Fruit fly (Drosophila melanogaster) whole organism, pupa: ENCODE results near the gene Sry-alpha.

Experiments used
- CG10348 ChIP-seq: fragments of 200-800 bp; sonication (Bioruptor generic); IDR thresholded peaks from 2 replicates; pipeline ENCODE4 v1.3.6; 2022; ENCODE audit warnings: missing biosample characterization, missing genetic modification characterization
- CG12605 ChIP-seq: fragments of 200-800 bp; sonication (Bioruptor generic); IDR thresholded peaks from 2 replicates; pipeline ENCODE4 v1.3.6; 2022; ENCODE audit warnings: missing biosample characterization, missing genetic modification characterization
- CG13204 ChIP-seq: fragments of 200-800 bp; sonication (Bioruptor generic); optimal IDR thresholded peaks from 2 replicates; lab custom pipeline; 2018; ENCODE audit warnings: missing biosample characterization, mild to moderate bottlenecking, missing genetic modification characterization, moderate library complexity
- CG14655 ChIP-seq: fragments of 200-800 bp; sonication (Bioruptor generic); optimal IDR thresholded peaks from 3 replicates; lab custom pipeline; 2017; ENCODE audit warnings: mild to moderate bottlenecking, missing biosample characterization, missing genetic modification reagents, missing genetic modification characterization
- CG15710 ChIP-seq: fragments of 200-800 bp; sonication (Bioruptor generic); optimal IDR thresholded peaks from 2 replicates; lab custom pipeline; 2018; ENCODE audit warnings: missing biosample characterization, mild to moderate bottlenecking, missing genetic modification characterization, moderate library complexity
- CG17806 ChIP-seq: fragments of 200-800 bp; sonication (Bioruptor generic); optimal IDR thresholded peaks from 2 replicates; lab custom pipeline; 2018; ENCODE audit warnings: missing biosample characterization, mild to moderate bottlenecking, missing genetic modification characterization, moderate library complexity
- CG32121 ChIP-seq: fragments of 200-800 bp; sonication (Bioruptor generic); IDR thresholded peaks from 2 replicates; pipeline ENCODE4 v1.3.6; 2022; ENCODE audit warnings: missing biosample characterization, missing genetic modification characterization
- CG34367 ChIP-seq: fragments of 200-800 bp; sonication (Bioruptor generic); optimal IDR thresholded peaks from 2 replicates; lab custom pipeline; 2018; ENCODE audit warnings: missing biosample characterization, mild to moderate bottlenecking, missing genetic modification characterization
- CG4496 ChIP-seq: fragments of 200-800 bp; sonication (Bioruptor generic); IDR thresholded peaks from 3 replicates; pipeline ENCODE4 v1.3.6; 2022; ENCODE audit warnings: missing biosample characterization, missing genetic modification characterization
- CG8159 ChIP-seq: fragments of 200-800 bp; sonication (Bioruptor generic); optimal IDR thresholded peaks from 3 replicates; lab custom pipeline; 2018; ENCODE audit warnings: missing biosample characterization, mild to moderate bottlenecking, missing genetic modification characterization, moderate library complexity
- CG8301 ChIP-seq: fragments of 200-800 bp; sonication (Bioruptor generic); optimal IDR thresholded peaks from 2 replicates; lab custom pipeline; 2018; ENCODE audit warnings: missing biosample characterization, mild to moderate bottlenecking, missing genetic modification characterization
- CG9948 ChIP-seq: fragments of 200-800 bp; sonication (Bioruptor generic); optimal IDR thresholded peaks from 2 replicates; lab custom pipeline; 2018; ENCODE audit warnings: missing biosample characterization, mild to moderate bottlenecking, missing genetic modification characterization, moderate library complexity
- D1 ChIP-seq: fragments of 200-800 bp; sonication (Bioruptor generic); optimal IDR thresholded peaks from 2 replicates; lab custom pipeline; 2018; ENCODE audit warnings: missing biosample characterization, mild to moderate bottlenecking, missing genetic modification characterization, moderate library complexity
- EcR ChIP-seq: fragments of 200-800 bp; sonication (Bioruptor generic); optimal IDR thresholded peaks from 3 replicates; lab custom pipeline; 2019; ENCODE audit warnings: missing biosample characterization, missing genetic modification characterization, mild to moderate bottlenecking, moderate library complexity, missing genetic modification reagents
- Ets98B ChIP-seq: fragments of 200-800 bp; sonication (Bioruptor generic); IDR thresholded peaks from 2 replicates; pipeline ENCODE4 v1.3.6; 2022; ENCODE audit warnings: missing biosample characterization, missing genetic modification characterization
- Pif1A ChIP-seq: fragments of 200-800 bp; sonication (Bioruptor generic); optimal IDR thresholded peaks from 3 replicates; lab custom pipeline; 2016; ENCODE audit warnings: missing biosample characterization, missing genetic modification characterization
- Pif1B ChIP-seq: fragments of 200-800 bp; sonication (Bioruptor generic); optimal IDR thresholded peaks from 3 replicates; lab custom pipeline; 2016; ENCODE audit warnings: missing biosample characterization, missing genetic modification characterization
- Snoo ChIP-seq: fragments of 200-800 bp; sonication (Bioruptor generic); optimal IDR thresholded peaks from 3 replicates; lab custom pipeline; 2017; ENCODE audit warnings: missing biosample characterization, mild to moderate bottlenecking, missing genetic modification characterization, inconsistent platforms
- fd96Ca ChIP-seq: fragments of 200-800 bp; sonication (Bioruptor generic); IDR thresholded peaks from 3 replicates; pipeline ENCODE4 v1.3.6; 2022; ENCODE audit warnings: missing biosample characterization, missing genetic modification characterization
- gl ChIP-seq: fragments of 200-800 bp; sonication (Bioruptor generic); optimal IDR thresholded peaks from 2 replicates; lab custom pipeline; 2018; ENCODE audit warnings: missing biosample characterization, mild to moderate bottlenecking, missing genetic modification characterization
- rn ChIP-seq: fragments of 200-800 bp; sonication (Bioruptor generic); IDR thresholded peaks from 2 replicates; pipeline ENCODE4 v1.3.6; 2022; ENCODE audit warnings: missing biosample characterization, missing genetic modification characterization

Gene Sry-alpha

dm6 chr3R:30051933-30052332 is 12.4 kb downstream of the Sry-alpha start, which contains the start of gene CG15528:
CG15528 (minus strand) TSS chr3R:30052112.
- TF ChIP-seq CG32121 (no peak), CG12605 (GFP tag; lab: Robert Waterston, UW) (no peak), CG13204 (GFP tag; lab: Kevin White, UChicago) (no peak), Pif1B (GFP tag; lab: Kevin White, UChicago) (no peak), Ets98B (no peak), gl (no peak), CG4496 (GFP tag; lab: Robert Waterston, UW) (no peak), CG17806 (no peak), CG8159 (tag; lab: Kevin White, UChicago) (no peak), D1 (no peak), CG10348 (GFP tag; lab: Robert Waterston, UW) (no peak), Snoo (tag; lab: Kevin White, UChicago) (no peak), Pif1A (GFP tag; lab: Kevin White, UChicago) (no peak), CG14655 (GFP tag; lab: Kevin White, UChicago) (no peak), EcR (no peak), CG8301 (tag; lab: Kevin White, UChicago) (no peak), rn (no peak)

- TF ChIP-seq CG10348 (GFP tag; lab: Robert Waterston, UW): no peak
- no peak for TF ChIP-seq CG9948
- no peak for TF ChIP-seq rn
- TF ChIP-seq Ets98B: no peak
- no peak for TF ChIP-seq CG34367 (tag; lab: Kevin White, UChicago)
Measured at dm6 chr3R:30052455-30053046, 13.0 kb downstream of the Sry-alpha start, which contains the start of gene Jasper. Jasper (plus strand) TSS chr3R:30052514.

dm6 chr3R:30055915-30056544 is 16.5 kb downstream of the Sry-alpha start, which contains the start of the genes Rpp14b and spn-A:
Rpp14b (plus strand) TSS chr3R:30055957.
spn-A (minus strand) TSS chr3R:30056037.
- TF ChIP-seq CG34367 (tag; lab: Kevin White, UChicago) (no peak), EcR (no peak), Snoo (tag; lab: Kevin White, UChicago) (peak; percentile 15), CG17806 (peak; percentile 21), Pif1A (GFP tag; lab: Kevin White, UChicago) (no peak), CG10348 (GFP tag; lab: Robert Waterston, UW) (no peak), CG15710 (tag; lab: Kevin White, UChicago) (peak; percentile 43), CG32121 (no peak), Ets98B (peak; percentile 39; the same call in 1 of the 2 replicates), CG8301 (tag; lab: Kevin White, UChicago) (no peak), fd96Ca (GFP tag; lab: Robert Waterston, UW) (peak; percentile 46; the same call in 1 of the 3 replicates)

- TF ChIP-seq CG12605 (GFP tag; lab: Robert Waterston, UW) (peak; percentile 74), EcR (no peak), Snoo (tag; lab: Kevin White, UChicago) (peak; percentile 74), CG34367 (tag; lab: Kevin White, UChicago) (peak; percentile 82), rn (peak; percentile 73), CG15710 (tag; lab: Kevin White, UChicago) (peak; percentile 83), CG13204 (GFP tag; lab: Kevin White, UChicago) (no peak), Pif1A (GFP tag; lab: Kevin White, UChicago) (no peak), CG4496 (GFP tag; lab: Robert Waterston, UW) (peak; percentile 90), D1 (no peak), CG32121 (peak; percentile 85), CG9948 (peak; percentile 64), CG14655 (GFP tag; lab: Kevin White, UChicago) (no peak), CG17806 (peak; percentile 82), fd96Ca (GFP tag; lab: Robert Waterston, UW) (peak; percentile 77; the same call in 2 of the 3 replicates), Ets98B (peak; percentile 86), CG10348 (GFP tag; lab: Robert Waterston, UW) (no peak), gl (peak; percentile 61), CG8159 (tag; lab: Kevin White, UChicago) (peak; percentile 77), CG8301 (tag; lab: Kevin White, UChicago) (peak; percentile 73), Pif1B (GFP tag; lab: Kevin White, UChicago) (no peak)
Measured at dm6 chr3R:30056592-30057135, 17.1 kb downstream of the Sry-alpha start, which contains the start of the genes CG7950 and Rpp14a. CG7950 (plus strand) TSS chr3R:30056859. Rpp14a (plus strand) TSS chr3R:30056859.

dm6 chr3R:30058057-30058868 is 18.7 kb downstream of the Sry-alpha start, which contains the start of gene sima:
sima (plus strand) TSS chr3R:30058311.
- TF ChIP-seq CG14655 (GFP tag; lab: Kevin White, UChicago) (no peak), D1 (no peak), CG4496 (GFP tag; lab: Robert Waterston, UW) (0 out of 3 replicates have a peak, but pooled peaks have one; percentile 8), CG32121 (no peak), CG12605 (GFP tag; lab: Robert Waterston, UW) (no peak), fd96Ca (GFP tag; lab: Robert Waterston, UW) (no peak), CG10348 (GFP tag; lab: Robert Waterston, UW) (no peak), CG8159 (tag; lab: Kevin White, UChicago) (peak; percentile 23), CG9948 (no peak), CG15710 (tag; lab: Kevin White, UChicago) (no peak), CG13204 (GFP tag; lab: Kevin White, UChicago) (no peak), CG8301 (tag; lab: Kevin White, UChicago) (no peak), CG17806 (peak; percentile 21), Ets98B (peak; percentile 64), CG34367 (tag; lab: Kevin White, UChicago) (peak; percentile 8), Pif1B (GFP tag; lab: Kevin White, UChicago) (no peak), gl (no peak), Snoo (tag; lab: Kevin White, UChicago) (peak; percentile 19), EcR (no peak), rn (no peak), Pif1A (GFP tag; lab: Kevin White, UChicago) (peak; percentile 31)
